Worm (Caenorhabditis elegans) whole organism, L3 larva: ENCODE data around the gene T05H4.15.

Experiments used
- ceh-82 ChIP-seq: fragments of 150-350 bp; optimal IDR thresholded peaks from 2 replicates; lab custom pipeline; 2014; ENCODE audit warnings: missing biosample characterization, missing genetic modification characterization
- ceh-9 ChIP-seq: sonication (generic microtip); optimal IDR thresholded peaks from 2 replicates; lab custom pipeline; 2018; ENCODE audit warnings: missing biosample characterization, missing genetic modification characterization
- lin-15B ChIP-seq: fragments of 150-350 bp; optimal IDR thresholded peaks from 2 replicates; lab custom pipeline; 2014; ENCODE audit warnings: missing biosample characterization, missing genetic modification characterization
- unc-39 ChIP-seq: sonication (generic microtip); optimal IDR thresholded peaks from 4 replicates; lab custom pipeline; 2017; ENCODE audit warnings: missing biosample characterization, missing genetic modification characterization

ce11 chrV:6407587-6407986 lies 33.9 kb downstream of the T05H4.15 start:
- TF ChIP-seq unc-39: no peak
- TF ChIP-seq ceh-9 (tag; lab: Kevin White, UChicago): no peak
- no peak for TF ChIP-seq ceh-82 (tag; lab: Kevin White, UChicago)
- TF ChIP-seq lin-15B (tag; lab: Kevin White, UChicago): no peak
